Worm (Caenorhabditis elegans) whole organism, early embryonic: ENCODE data around the gene str-206.
A peak's percentile ranks its signal among the peaks of the same experiment; 100 is the strongest.

Experiments used
- B0310.2 ChIP-seq: sonication (generic microtip); optimal IDR thresholded peaks from 2 replicates; lab custom pipeline; 2016; ENCODE audit warnings: mild to moderate bottlenecking, missing genetic modification characterization, missing compliant biosample characterization
- F13C5.2 ChIP-seq: sonication (generic microtip); optimal IDR thresholded peaks from 2 replicates; lab custom pipeline; 2017; ENCODE audit warnings: mild to moderate bottlenecking, missing genetic modification characterization, inconsistent platforms, missing compliant biosample characterization
- aly-1 ChIP-seq: sonication (generic microtip); optimal IDR thresholded peaks from 2 replicates; lab custom pipeline; 2016; ENCODE audit warnings: missing genetic modification characterization, missing compliant biosample characterization
- ama-1 ChIP-seq: fragments of 150-350 bp; optimal IDR thresholded peaks from 2 replicates; lab custom pipeline; 2014
- ceh-13 ChIP-seq: fragments of 200-800 bp; sonication (Bioruptor generic); optimal IDR thresholded peaks from 2 replicates; lab custom pipeline; 2018; ENCODE audit warnings: mild to moderate bottlenecking, missing genetic modification characterization, missing compliant biosample characterization
- ceh-36 ChIP-seq: sonication (generic microtip); optimal IDR thresholded peaks from 2 replicates; lab custom pipeline; 2016; ENCODE audit warnings: missing genetic modification characterization, inconsistent platforms, missing compliant biosample characterization
- ets-7 ChIP-seq: sonication (generic microtip); optimal IDR thresholded peaks from 2 replicates; lab custom pipeline; 2016; ENCODE audit warnings: missing genotype, missing genetic modification characterization, missing compliant biosample characterization
- flt-1 ChIP-seq: fragments of 200-800 bp; sonication (Bioruptor generic); IDR thresholded peaks from 2 replicates; pipeline ENCODE4 v1.3.6; 2022; ENCODE audit warnings: missing genetic modification characterization, missing compliant biosample characterization
- hmbx-1 ChIP-seq: sonication (generic microtip); optimal IDR thresholded peaks from 2 replicates; lab custom pipeline; 2016; ENCODE audit warnings: mild to moderate bottlenecking, missing genetic modification characterization, missing compliant biosample characterization
- hmg-4 ChIP-seq: fragments of 200-800 bp; sonication (Bioruptor generic); optimal IDR thresholded peaks from 2 replicates; lab custom pipeline; 2018; ENCODE audit warnings: mild to moderate bottlenecking, missing genetic modification characterization, missing compliant biosample characterization
- hnd-1 ChIP-seq: sonication (generic microtip); optimal IDR thresholded peaks from 2 replicates; lab custom pipeline; 2016; ENCODE audit warnings: missing genetic modification characterization, missing compliant biosample characterization
- pes-1 ChIP-seq: fragments of 200-800 bp; sonication (Bioruptor generic); IDR thresholded peaks from 2 replicates; pipeline ENCODE4 v1.3.6; 2022; ENCODE audit warnings: missing genetic modification reagents, missing genetic modification characterization, missing compliant biosample characterization
- scrt-1 ChIP-seq: fragments of 200-800 bp; sonication (Bioruptor generic); IDR thresholded peaks from 2 replicates; pipeline ENCODE4 v1.3.6; 2022; ENCODE audit warnings: missing genetic modification characterization, missing compliant biosample characterization
- sea-1 ChIP-seq: fragments of 200-800 bp; sonication (Bioruptor generic); conservative IDR thresholded peaks from 2 replicates; pipeline ENCODE4 v1.3.6; 2022; ENCODE audit warnings: missing genetic modification characterization, missing compliant biosample characterization
- tbx-11 ChIP-seq: fragments of 200-800 bp; sonication (Bioruptor generic); IDR thresholded peaks from 2 replicates; pipeline ENCODE4 v1.3.6; 2022; ENCODE audit warnings: missing genetic modification characterization, missing compliant biosample characterization
- tbx-37 ChIP-seq: fragments of 200-800 bp; sonication (Bioruptor generic); conservative IDR thresholded peaks from 2 replicates; pipeline ENCODE4 v1.3.6; 2022; ENCODE audit warnings: missing genetic modification reagents, missing genetic modification characterization, missing compliant biosample characterization
- tra-4 ChIP-seq: sonication (generic microtip); optimal IDR thresholded peaks from 2 replicates; lab custom pipeline; 2017; ENCODE audit warnings: missing genetic modification characterization, missing compliant biosample characterization

str-206 gene

ce11 chrV:6238347-6238746 is 20.4 kb downstream of the str-206 start:
- no peak for TF ChIP-seq sea-1 (GFP tag; lab: Robert Waterston, UW)

- no peak for TF ChIP-seq tbx-37
- TF ChIP-seq tra-4 (tag; lab: Kevin White, UChicago): no peak
- no peak for TF ChIP-seq hnd-1 (tag; lab: Kevin White, UChicago)
- no peak for TF ChIP-seq sea-1 (GFP tag; lab: Robert Waterston, UW)
- no peak for TF ChIP-seq F13C5.2 (tag; lab: Kevin White, UChicago)
- TF ChIP-seq ets-7: no peak
- no peak for TF ChIP-seq hmg-4 (GFP tag; lab: Kevin White, UChicago)
- TF ChIP-seq ceh-36 (tag; lab: Kevin White, UChicago): no peak
- no peak for TF ChIP-seq flt-1
- no peak for TF ChIP-seq tbx-11
- TF ChIP-seq pes-1: no peak
- TF ChIP-seq ceh-13 (GFP tag; lab: Kevin White, UChicago): no peak
- TF ChIP-seq hmbx-1 (tag; lab: Kevin White, UChicago): no peak
- TF ChIP-seq aly-1: no peak
- no peak for TF ChIP-seq scrt-1 (GFP tag; lab: Robert Waterston, UW)
- TF ChIP-seq ama-1 (lab: Kevin White, UChicago): no peak
- TF ChIP-seq B0310.2 (tag; lab: Kevin White, UChicago): no peak
These were observed 21.9 kb downstream of the str-206 start for ce11 chrV:6239855-6240254.

ce11 chrV:6240735-6241134 is 22.8 kb downstream of the str-206 start:
- TF ChIP-seq flt-1 (no peak), tbx-11 (no peak), hmbx-1 (tag; lab: Kevin White, UChicago) (no peak), ceh-13 (GFP tag; lab: Kevin White, UChicago) (no peak), tbx-37 (no peak), sea-1 (GFP tag; lab: Robert Waterston, UW) (no peak), aly-1 (no peak), tra-4 (tag; lab: Kevin White, UChicago) (no peak), ets-7 (no peak), pes-1 (no peak), hnd-1 (tag; lab: Kevin White, UChicago) (no peak), F13C5.2 (tag; lab: Kevin White, UChicago) (no peak), ama-1 (lab: Kevin White, UChicago) (no peak), scrt-1 (GFP tag; lab: Robert Waterston, UW) (no peak), B0310.2 (tag; lab: Kevin White, UChicago) (no peak), ceh-36 (tag; lab: Kevin White, UChicago) (no peak)

DNA sequence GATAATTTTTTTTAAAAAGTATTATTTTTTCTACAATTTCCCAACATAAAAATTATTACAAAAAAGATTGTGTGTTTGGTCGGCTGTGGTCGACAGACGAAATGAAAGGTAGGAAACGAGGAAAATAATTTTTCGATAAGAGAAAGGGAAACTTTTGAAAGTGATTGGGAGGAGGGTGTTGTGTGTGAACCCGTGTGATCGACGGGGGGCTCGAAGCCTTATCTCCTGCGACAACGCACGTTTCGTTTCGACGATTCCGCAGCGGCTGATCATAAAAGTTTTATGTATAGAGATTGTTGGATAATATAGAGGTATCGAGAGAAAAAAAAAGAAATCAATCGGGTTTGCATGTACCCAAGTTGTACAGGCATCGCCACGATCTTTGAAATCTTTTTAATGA is 25.3 kb downstream of the str-206 start:
- TF ChIP-seq ceh-36 (tag; lab: Kevin White, UChicago) (no peak), pes-1 (no peak), tbx-11 (no peak), aly-1 (no peak), ceh-13 (GFP tag; lab: Kevin White, UChicago) (no peak), sea-1 (GFP tag; lab: Robert Waterston, UW) (no peak), tbx-37 (no peak), hnd-1 (tag; lab: Kevin White, UChicago) (no peak), F13C5.2 (tag; lab: Kevin White, UChicago) (no peak), hmbx-1 (tag; lab: Kevin White, UChicago) (no peak), ets-7 (no peak), B0310.2 (tag; lab: Kevin White, UChicago) (no peak), tra-4 (tag; lab: Kevin White, UChicago) (no peak)

DNA sequence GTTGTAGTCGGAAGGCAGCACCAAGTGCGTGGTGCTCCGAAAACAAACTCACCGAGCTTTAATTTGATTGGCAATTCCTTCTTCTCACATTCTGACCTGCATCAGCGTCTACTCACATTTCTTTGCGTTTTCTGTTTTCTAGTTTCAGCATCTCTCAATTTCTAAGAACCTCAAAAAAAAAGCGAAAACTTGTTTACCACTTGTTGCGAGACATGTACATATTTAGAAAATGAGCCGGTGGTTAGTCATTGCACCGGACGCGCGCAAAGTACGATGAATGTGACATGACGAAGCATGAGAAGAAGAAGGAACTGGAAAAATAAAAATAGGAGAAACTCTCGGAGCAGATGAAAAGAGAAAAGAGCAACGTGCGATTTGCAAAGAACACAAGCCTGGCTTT is 26.7 kb downstream of the str-206 start:
- TF ChIP-seq hnd-1 (tag; lab: Kevin White, UChicago) (no peak), tbx-11 (no peak), ceh-13 (GFP tag; lab: Kevin White, UChicago) (no peak), pes-1 (no peak), ama-1 (lab: Kevin White, UChicago) (no peak), sea-1 (GFP tag; lab: Robert Waterston, UW) (no peak), hmbx-1 (tag; lab: Kevin White, UChicago) (no peak), flt-1 (no peak), B0310.2 (tag; lab: Kevin White, UChicago) (no peak), ets-7 (no peak), tbx-37 (no peak), tra-4 (tag; lab: Kevin White, UChicago) (no peak), ceh-36 (tag; lab: Kevin White, UChicago) (no peak), aly-1 (no peak), hmg-4 (GFP tag; lab: Kevin White, UChicago) (no peak), scrt-1 (GFP tag; lab: Robert Waterston, UW) (no peak), F13C5.2 (tag; lab: Kevin White, UChicago) (no peak)

- peak; percentile 25 for TF ChIP-seq F13C5.2 (tag; lab: Kevin White, UChicago)
- no peak for TF ChIP-seq ceh-13 (GFP tag; lab: Kevin White, UChicago)
- TF ChIP-seq flt-1: 0 out of 2 replicates have a peak, but pooled peaks have one; percentile 33
- no peak for TF ChIP-seq pes-1
These were observed 28.6 kb downstream of the str-206 start, which contains the start of gene dmd-7 for ce11 chrV:6246454-6246981. Gene dmd-7, plus strand, starts transcription at chrV:6246931.

- TF ChIP-seq hmg-4 (GFP tag; lab: Kevin White, UChicago) (no peak), aly-1 (no peak)
These were observed 29.5 kb downstream of the str-206 start for ce11 chrV:6247397-6247796.

- no peak for TF ChIP-seq hmg-4 (GFP tag; lab: Kevin White, UChicago)
- no peak for TF ChIP-seq hnd-1 (tag; lab: Kevin White, UChicago)
- no peak for TF ChIP-seq tra-4 (tag; lab: Kevin White, UChicago)
- no peak for TF ChIP-seq hmbx-1 (tag; lab: Kevin White, UChicago)
- TF ChIP-seq ama-1 (lab: Kevin White, UChicago): no peak
These were observed 30.8 kb downstream of the str-206 start for ce11 chrV:6248714-6249113.
